Fruit fly (Drosophila melanogaster) whole organism, embryonic: ENCODE data around the gene CG17283.

Experiments
- B-H1 ChIP-seq: fragments of 200-800 bp; sonication (Bioruptor generic); IDR thresholded peaks from 3 replicates; pipeline ENCODE4 v1.3.6; 2022; ENCODE audit warnings: missing biosample characterization, missing genetic modification characterization
- B-H2 ChIP-seq: fragments of 200-800 bp; sonication (Bioruptor generic); optimal IDR thresholded peaks from 2 replicates; lab custom pipeline; 2018; ENCODE audit warnings: missing biosample characterization, mild to moderate bottlenecking, missing genetic modification characterization
- Bgb ChIP-seq: fragments of 200-800 bp; sonication (Bioruptor generic); IDR thresholded peaks from 2 replicates; pipeline ENCODE4 v1.3.6; 2022; ENCODE audit warnings: missing biosample characterization, missing genetic modification characterization; ENCODE audit not compliant: partially characterized antibody
- CG1024 ChIP-seq: fragments of 200-800 bp; sonication (Bioruptor generic); IDR thresholded peaks from 2 replicates; pipeline ENCODE4 v1.3.6; 2022; ENCODE audit warnings: missing biosample characterization, missing genetic modification characterization
- CG10565 ChIP-seq: fragments of 200-800 bp; sonication (Bioruptor generic); optimal IDR thresholded peaks from 3 replicates; lab custom pipeline; 2016; ENCODE audit warnings: missing biosample characterization, mild to moderate bottlenecking, missing genetic modification characterization
- CG11093 ChIP-seq: fragments of 200-800 bp; sonication (Bioruptor generic); IDR thresholded peaks from 3 replicates; pipeline ENCODE4 v1.3.6; 2022; ENCODE audit warnings: missing biosample characterization, missing genetic modification characterization
- CG11247 ChIP-seq: fragments of 200-800 bp; sonication (Bioruptor generic); IDR thresholded peaks from 2 replicates; pipeline ENCODE4 v1.3.6; 2022; ENCODE audit warnings: missing biosample characterization, missing genetic modification characterization
- CG12071 ChIP-seq: fragments of 200-800 bp; sonication (Bioruptor generic); optimal IDR thresholded peaks from 3 replicates; lab custom pipeline; 2018; ENCODE audit warnings: missing biosample characterization, mild to moderate bottlenecking, missing genetic modification characterization
- CG12155 ChIP-seq: fragments of 200-800 bp; sonication (Bioruptor generic); optimal IDR thresholded peaks from 3 replicates; lab custom pipeline; 2016; ENCODE audit warnings: missing biosample characterization, missing genetic modification characterization
- CG14441 ChIP-seq: fragments of 200-800 bp; sonication (Bioruptor generic); IDR thresholded peaks from 2 replicates; pipeline ENCODE4 v1.3.6; 2022; ENCODE audit warnings: missing biosample characterization, missing genetic modification characterization
- CG16863 ChIP-seq: fragments of 200-800 bp; sonication (Bioruptor generic); optimal IDR thresholded peaks from 3 replicates; lab custom pipeline; 2016; ENCODE audit warnings: missing biosample characterization, missing genetic modification characterization
- CG17802 ChIP-seq: fragments of 200-800 bp; sonication (Bioruptor generic); optimal IDR thresholded peaks from 2 replicates; lab custom pipeline; 2018; ENCODE audit warnings: missing biosample characterization, mild to moderate bottlenecking, missing genetic modification characterization, moderate library complexity
- CG17829 ChIP-seq: fragments of 200-800 bp; optimal IDR thresholded peaks from 2 replicates; lab custom pipeline; 2019; ENCODE audit warnings: missing biosample characterization, mild to moderate bottlenecking, missing genetic modification characterization, moderate library complexity
- CG30431 ChIP-seq: fragments of 200-800 bp; sonication (Bioruptor generic); optimal IDR thresholded peaks from 2 replicates; lab custom pipeline; 2017; ENCODE audit warnings: missing biosample characterization, missing genetic modification characterization
- CG32772 ChIP-seq: fragments of 200-800 bp; sonication (Bioruptor generic); IDR thresholded peaks from 2 replicates; pipeline ENCODE4 v1.3.6; 2022; ENCODE audit warnings: missing biosample characterization, missing genetic modification characterization
- CG3838 ChIP-seq: fragments of 200-800 bp; sonication (Bioruptor generic); optimal IDR thresholded peaks from 3 replicates; lab custom pipeline; 2016; ENCODE audit warnings: missing biosample characterization, missing genetic modification characterization
- CG42726 ChIP-seq: fragments of 200-800 bp; sonication (Bioruptor generic); IDR thresholded peaks from 2 replicates; pipeline ENCODE4 v1.3.6; 2022; ENCODE audit warnings: missing biosample characterization, missing genetic modification characterization; ENCODE audit not compliant: partially characterized antibody
- CG4282 ChIP-seq: fragments of 200-800 bp; sonication (Bioruptor generic); optimal IDR thresholded peaks from 2 replicates; lab custom pipeline; 2016; ENCODE audit warnings: missing biosample characterization, missing genetic modification characterization
- CG6254 ChIP-seq: fragments of 200-800 bp; sonication (Bioruptor generic); optimal IDR thresholded peaks from 3 replicates; lab custom pipeline; 2017; ENCODE audit warnings: mild to moderate bottlenecking, missing biosample characterization, missing genetic modification reagents, missing genetic modification characterization
- CG6654 ChIP-seq: fragments of 200-800 bp; sonication (Bioruptor generic); optimal IDR thresholded peaks from 2 replicates; lab custom pipeline; 2017; ENCODE audit warnings: missing biosample characterization, mild to moderate bottlenecking, missing genetic modification characterization
- CG8089 ChIP-seq: fragments of 200-800 bp; sonication (Bioruptor generic); optimal IDR thresholded peaks from 3 replicates; lab custom pipeline; 2016; ENCODE audit warnings: missing biosample characterization, missing genetic modification characterization
- D ChIP-seq, 2 experiments: fragments of 200-800 bp in 1 of 2; fragments of >200 bp in 1 of 2; sonication (Bioruptor generic) in 1 of 2; optimal IDR thresholded peaks; 2 replicates in 1 of 2; 3 replicates in 1 of 2; lab custom pipeline; 2017; ENCODE audit warnings: mild to moderate bottlenecking in 1 of 2, missing biosample characterization in 1 of 2, missing genetic modification characterization in 1 of 2, missing genetic modification reagents in 1 of 2
- Dad ChIP-seq: fragments of 200-800 bp; sonication (Bioruptor generic); optimal IDR thresholded peaks from 3 replicates; lab custom pipeline; 2016; ENCODE audit warnings: missing biosample characterization, missing genetic modification characterization
- E2f2 ChIP-seq: fragments of 200-800 bp; sonication (Bioruptor generic); IDR thresholded peaks from 2 replicates; pipeline ENCODE4 v1.3.6; 2022; ENCODE audit warnings: missing biosample characterization, missing genetic modification characterization
- Fer1 ChIP-seq: fragments of 200-800 bp; sonication (Bioruptor generic); optimal IDR thresholded peaks from 2 replicates; lab custom pipeline; 2017; ENCODE audit warnings: missing biosample characterization, mild to moderate bottlenecking, missing genetic modification characterization
- Gsc ChIP-seq: fragments of 200-800 bp; sonication (Bioruptor generic); IDR thresholded peaks from 2 replicates; pipeline ENCODE4 v1.3.6; 2022; ENCODE audit warnings: missing biosample characterization, missing genetic modification characterization
- Hand ChIP-seq: fragments of 200-800 bp; sonication (Bioruptor generic); optimal IDR thresholded peaks from 2 replicates; lab custom pipeline; 2017; ENCODE audit warnings: mild to moderate bottlenecking, missing biosample characterization, missing genetic modification reagents, missing genetic modification characterization
- Hmx ChIP-seq: fragments of 200-800 bp; sonication (Bioruptor generic); optimal IDR thresholded peaks from 2 replicates; lab custom pipeline; 2016; ENCODE audit warnings: missing biosample characterization, missing genetic modification characterization
- MESR4 ChIP-seq: fragments of 200-800 bp; sonication (Bioruptor generic); optimal IDR thresholded peaks from 2 replicates; lab custom pipeline; 2018; ENCODE audit warnings: missing biosample characterization, mild to moderate bottlenecking, missing genetic modification characterization, moderate library complexity
- Meics ChIP-seq: fragments of 200-800 bp; sonication (Bioruptor generic); optimal IDR thresholded peaks from 2 replicates; lab custom pipeline; 2017; ENCODE audit warnings: missing biosample characterization, mild to moderate bottlenecking, missing genetic modification characterization
- Side ChIP-seq: fragments of 200-800 bp; sonication (Bioruptor generic); optimal IDR thresholded peaks from 2 replicates; lab custom pipeline; 2016; ENCODE audit warnings: missing biosample characterization, missing genetic modification characterization
- Trl ChIP-seq, 3 experiments: fragments of >200 bp in 2 of 3; fragments of 200-800 bp in 1 of 3; sonication (Bioruptor generic) in 1 of 3; optimal IDR thresholded peaks; 2 replicates in 1 of 3; 3 replicates in 2 of 3; lab custom pipeline; 2016 to 2017; ENCODE audit warnings: missing biosample characterization in 1 of 3, missing genetic modification characterization in 1 of 3
- Vsx1 ChIP-seq: fragments of 200-800 bp; sonication (Bioruptor generic); optimal IDR thresholded peaks from 2 replicates; lab custom pipeline; 2017; ENCODE audit warnings: missing biosample characterization, mild to moderate bottlenecking, missing genetic modification characterization, missing genetic modification reagents
- al ChIP-seq: fragments of 200-800 bp; sonication (Bioruptor generic); IDR thresholded peaks from 2 replicates; pipeline ENCODE4 v1.3.6; 2022; ENCODE audit warnings: missing biosample characterization, missing genetic modification characterization
- aop ChIP-seq: fragments of 200-800 bp; sonication (Bioruptor generic); IDR thresholded peaks from 2 replicates; pipeline ENCODE4 v1.3.6; 2022; ENCODE audit warnings: missing biosample characterization, missing genetic modification characterization
- crc ChIP-seq: fragments of 200-800 bp; sonication (Bioruptor generic); optimal IDR thresholded peaks from 2 replicates; lab custom pipeline; 2016; ENCODE audit warnings: missing biosample characterization, missing genetic modification characterization
- danr ChIP-seq: fragments of 200-800 bp; sonication (Bioruptor generic); IDR thresholded peaks from 2 replicates; pipeline ENCODE4 v1.3.6; 2022; ENCODE audit warnings: missing biosample characterization, missing genetic modification characterization
- en ChIP-seq: fragments of 200-800 bp; sonication (Bioruptor generic); optimal IDR thresholded peaks from 2 replicates; lab custom pipeline; 2016; ENCODE audit warnings: missing biosample characterization, missing genetic modification characterization
- grn ChIP-seq: fragments of 200-800 bp; sonication (Bioruptor generic); optimal IDR thresholded peaks from 3 replicates; lab custom pipeline; 2017; ENCODE audit warnings: missing biosample characterization, missing genetic modification characterization
- gsb-n ChIP-seq: fragments of 200-800 bp; sonication (Bioruptor generic); optimal IDR thresholded peaks from 3 replicates; lab custom pipeline; 2018; ENCODE audit warnings: missing biosample characterization, mild to moderate bottlenecking, missing genetic modification characterization
- inv ChIP-seq: fragments of 200-800 bp; sonication (Bioruptor generic); IDR thresholded peaks from 2 replicates; pipeline ENCODE4 v1.3.6; 2022; ENCODE audit warnings: missing biosample characterization, missing genetic modification characterization; ENCODE audit not compliant: partially characterized antibody
- mirr ChIP-seq: fragments of 200-800 bp; sonication (Bioruptor generic); optimal IDR thresholded peaks from 3 replicates; lab custom pipeline; 2018; ENCODE audit warnings: missing biosample characterization, mild to moderate bottlenecking, missing genetic modification characterization
- nerfin-2 ChIP-seq: fragments of 200-800 bp; sonication (Bioruptor generic); IDR thresholded peaks from 2 replicates; pipeline ENCODE4 v1.3.6; 2022; ENCODE audit warnings: missing biosample characterization, missing genetic modification characterization; ENCODE audit not compliant: partially characterized antibody
- p53 ChIP-seq: fragments of 200-800 bp; sonication (Bioruptor generic); optimal IDR thresholded peaks from 2 replicates; lab custom pipeline; 2016; ENCODE audit warnings: missing biosample characterization, missing genetic modification characterization
- schlank ChIP-seq: fragments of 200-800 bp; sonication (Bioruptor generic); optimal IDR thresholded peaks from 2 replicates; lab custom pipeline; 2018; ENCODE audit warnings: missing biosample characterization, mild to moderate bottlenecking, missing genetic modification characterization
- sisA ChIP-seq: fragments of 200-800 bp; sonication (Bioruptor generic); IDR thresholded peaks from 2 replicates; pipeline ENCODE4 v1.3.6; 2022; ENCODE audit warnings: missing biosample characterization, missing genetic modification characterization
- ttk ChIP-seq: fragments of 200-800 bp; sonication (Bioruptor generic); IDR thresholded peaks from 2 replicates; pipeline ENCODE4 v2.1.2; 2022; ENCODE audit warnings: missing biosample characterization, missing genetic modification characterization
- tup ChIP-seq: fragments of 200-800 bp; sonication (Bioruptor generic); optimal IDR thresholded peaks from 2 replicates; lab custom pipeline; 2016; ENCODE audit warnings: missing biosample characterization, mild to moderate bottlenecking, missing genetic modification characterization, moderate library complexity
- unc-4 ChIP-seq: fragments of 200-800 bp; sonication (Bioruptor generic); IDR thresholded peaks from 2 replicates; pipeline ENCODE4 v1.3.6; 2022; ENCODE audit warnings: missing biosample characterization, missing genetic modification characterization; ENCODE audit not compliant: partially characterized antibody

CG17283 gene

DNA sequence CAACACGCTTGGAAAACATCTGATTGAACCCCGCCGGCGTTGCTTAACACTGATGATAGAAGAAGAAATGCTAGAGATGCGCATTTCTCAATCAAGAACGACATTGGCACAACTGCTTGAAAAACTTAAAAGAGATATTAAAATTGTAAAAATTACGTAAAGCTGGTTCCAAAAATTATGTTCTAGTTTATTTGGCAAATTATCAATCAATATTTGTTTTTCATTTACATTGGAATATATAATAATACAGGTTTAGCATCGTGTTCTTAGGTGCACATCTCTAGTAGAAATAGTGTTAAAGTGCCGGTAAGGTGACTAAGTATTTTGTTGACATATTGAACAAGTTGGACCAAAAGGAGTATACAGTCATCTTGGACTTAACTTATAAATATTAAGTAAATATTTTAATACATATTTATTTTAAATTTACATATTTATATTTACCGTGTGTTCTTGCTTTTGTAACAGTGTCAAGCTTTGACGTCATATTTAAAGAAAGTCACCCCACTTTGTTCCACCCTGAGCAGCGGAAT, 16.3 kb upstream of the CG17283 start, which contains the start of the genes Brf and sds22 (continued):
- TF ChIP-seq al (GFP tag; lab: Robert Waterston, UW): peak; percentile 92
- peak; percentile 72 for TF ChIP-seq CG12071
- TF ChIP-seq p53 (GFP tag; lab: Kevin White, UChicago): peak; percentile 78
- peak; percentile 68; the same call in 1 of the 2 replicates for TF ChIP-seq inv (GFP tag; lab: Robert Waterston, UW)
- peak; percentile 89 for TF ChIP-seq CG11093 (GFP tag; lab: Robert Waterston, UW)
- peak; percentile 90 for TF ChIP-seq schlank
- TF ChIP-seq gsb-n: peak; percentile 93
- TF ChIP-seq B-H1 (GFP tag; lab: Robert Waterston, UW): peak; percentile 85
- TF ChIP-seq crc (GFP tag; lab: Kevin White, UChicago): peak; percentile 88
- peak; percentile 36 for TF ChIP-seq MESR4
- peak; percentile 80 for TF ChIP-seq Hand (GFP tag; lab: Kevin White, UChicago)
- peak; percentile 83 for TF ChIP-seq en (GFP tag; lab: Kevin White, UChicago)
- TF ChIP-seq Side (GFP tag; lab: Kevin White, UChicago): peak; percentile 94
- TF ChIP-seq CG10565 (GFP tag; lab: Kevin White, UChicago): peak; percentile 88
- peak; percentile 90 for TF ChIP-seq mirr (GFP tag; lab: Kevin White, UChicago)
- peak; percentile 81 for TF ChIP-seq CG6654 (GFP tag; lab: Kevin White, UChicago)
- peak; percentile 89 for TF ChIP-seq CG3838 (GFP tag; lab: Kevin White, UChicago)
- no peak for TF ChIP-seq Trl (optimal IDR thresholded peaks at IDR 0.05; lab: Kevin White, UChicago)
- TF ChIP-seq Trl (GFP tag; optimal IDR thresholded peaks at IDR 0.05; lab: Kevin White, UChicago): peak; percentile 96
- peak; percentile 90 for TF ChIP-seq Hmx (GFP tag; lab: Kevin White, UChicago)
- TF ChIP-seq CG6254: peak; percentile 78
- TF ChIP-seq Gsc: peak; percentile 76
- peak; percentile 93 for TF ChIP-seq CG32772 (GFP tag; lab: Robert Waterston, UW)
- TF ChIP-seq CG11247 (GFP tag; lab: Robert Waterston, UW): peak; percentile 92
- TF ChIP-seq CG17802 (tag; lab: Kevin White, UChicago): peak; percentile 81
- TF ChIP-seq nerfin-2 (GFP tag; lab: Robert Waterston, UW): no peak
- TF ChIP-seq Meics (GFP tag; lab: Kevin White, UChicago): peak; percentile 94
- peak; percentile 90 for TF ChIP-seq CG4282
- peak; percentile 94 for TF ChIP-seq ttk (GFP tag; lab: Robert Waterston, UW)
- TF ChIP-seq tup: peak; percentile 93
- peak; percentile 93 for TF ChIP-seq Fer1 (GFP tag; lab: Kevin White, UChicago)
- peak; percentile 80 for TF ChIP-seq Vsx1 (GFP tag; lab: Kevin White, UChicago)
- peak; percentile 95 for TF ChIP-seq Dad (GFP tag; lab: Kevin White, UChicago)
- TF ChIP-seq D (optimal IDR thresholded peaks at IDR 0.05; lab: Kevin White, UChicago): no peak
- peak; percentile 90 for TF ChIP-seq D (GFP tag; optimal IDR thresholded peaks at IDR 0.05; lab: Kevin White, UChicago)
- TF ChIP-seq CG8089 (GFP tag; lab: Kevin White, UChicago): peak; percentile 93
- TF ChIP-seq CG17829 (tag; lab: Kevin White, UChicago): peak; percentile 96
- peak; percentile 97 for TF ChIP-seq sisA (GFP tag; lab: Robert Waterston, UW)
- TF ChIP-seq CG42726: no peak
- peak; percentile 91 for TF ChIP-seq CG30431
- TF ChIP-seq grn (GFP tag; lab: Kevin White, UChicago): peak; percentile 61
- TF ChIP-seq CG1024: peak; percentile 86
- TF ChIP-seq danr (GFP tag; lab: Robert Waterston, UW): peak; percentile 87
- peak; percentile 97 for TF ChIP-seq B-H2 (GFP tag; lab: Kevin White, UChicago)
- peak; percentile 91 for TF ChIP-seq CG14441 (GFP tag; lab: Robert Waterston, UW)
- TF ChIP-seq Bgb (GFP tag; lab: Robert Waterston, UW): peak; percentile 74
- TF ChIP-seq CG16863 (GFP tag; lab: Kevin White, UChicago): peak; percentile 94
- peak; percentile 96 for TF ChIP-seq CG12155
- peak; percentile 79 for TF ChIP-seq unc-4 (GFP tag; lab: Robert Waterston, UW)
- TF ChIP-seq aop (GFP tag; lab: Robert Waterston, UW): peak; percentile 60; the same call in 1 of the 2 replicates
- peak; percentile 73 for TF ChIP-seq E2f2 (GFP tag; lab: Robert Waterston, UW)
